Worm (Caenorhabditis elegans): Measurements from ENCODE around the gene col-174.

ce11 chrX:7582223-7582622 is 35.6 kb downstream of the col-174 start:
- TF ChIP-seq zag-1 (tag; optimal IDR thresholded peaks at IDR 0.05) (no peak), nhr-21 (tag; optimal IDR thresholded peaks at IDR 0.05) (no peak), nhr-6 (tag; optimal IDR thresholded peaks at IDR 0.05) (no peak), lin-13 (GFP tag; optimal IDR thresholded peaks at IDR 0.05) (no peak), lsy-2 (tag; optimal IDR thresholded peaks at IDR 0.05) (no peak), elt-1 (tag; optimal IDR thresholded peaks at IDR 0.05) (no peak), mdl-1 (tag; optimal IDR thresholded peaks at IDR 0.05) (no peak), nhr-25 (tag; optimal IDR thresholded peaks at IDR 0.05) (no peak), nhr-23 (tag; optimal IDR thresholded peaks at IDR 0.05) (no peak)
